Worm (Caenorhabditis elegans) whole organism, L2 larva: Measurements from ENCODE around the gene gcy-25.

Experiments used
- aly-2 ChIP-seq: fragments of 150-350 bp; optimal IDR thresholded peaks from 2 replicates; lab custom pipeline; 2014; ENCODE audit warnings: missing biosample characterization, missing genetic modification characterization
- ama-1 ChIP-seq: fragments of 150-350 bp; optimal IDR thresholded peaks from 2 replicates; lab custom pipeline; 2018; ENCODE audit warnings: inconsistent platforms
- blmp-1 ChIP-seq: sonication (generic microtip); optimal IDR thresholded peaks from 2 replicates; lab custom pipeline; 2017; ENCODE audit warnings: missing genetic modification characterization, mild to moderate bottlenecking, missing compliant biosample characterization, antibody characterized with exemption, moderate library complexity; ENCODE audit not compliant: insufficient read depth
- ceh-16 ChIP-seq: fragments of 150-350 bp; optimal IDR thresholded peaks from 2 replicates; lab custom pipeline; 2014; ENCODE audit warnings: missing biosample characterization, missing genetic modification characterization
- ceh-82 ChIP-seq: fragments of 150-350 bp; optimal IDR thresholded peaks from 2 replicates; lab custom pipeline; 2014; ENCODE audit warnings: missing biosample characterization, missing genetic modification characterization
- egl-27 ChIP-seq: sonication (generic microtip); optimal IDR thresholded peaks from 3 replicates; lab custom pipeline; 2017; ENCODE audit warnings: missing biosample characterization, missing genetic modification reagents, missing genetic modification characterization
- elt-1 ChIP-seq: fragments of 150-350 bp; optimal IDR thresholded peaks from 2 replicates; lab custom pipeline; 2014; ENCODE audit warnings: missing biosample characterization, missing genetic modification characterization
- elt-3 ChIP-seq: sonication (generic microtip); optimal IDR thresholded peaks from 2 replicates; lab custom pipeline; 2017; ENCODE audit warnings: missing biosample characterization, missing genetic modification characterization
- gmeb-1 ChIP-seq: fragments of 150-350 bp; optimal IDR thresholded peaks from 2 replicates; lab custom pipeline; 2014; ENCODE audit warnings: missing biosample characterization, missing genetic modification characterization
- lin-11 ChIP-seq: fragments of 150-350 bp; sonication (generic microtip); optimal IDR thresholded peaks from 2 replicates; lab custom pipeline; 2014; ENCODE audit warnings: missing biosample characterization, missing genetic modification characterization, inconsistent platforms, mixed read lengths
- lin-13 ChIP-seq: fragments of 150-350 bp; optimal IDR thresholded peaks from 2 replicates; lab custom pipeline; 2014; ENCODE audit warnings: missing biosample characterization, missing genetic modification reagents, missing genetic modification characterization
- lin-39 ChIP-seq: fragments of 150-350 bp; optimal IDR thresholded peaks from 2 replicates; lab custom pipeline; 2014; ENCODE audit warnings: missing biosample characterization, missing genetic modification reagents, missing genetic modification characterization
- lsy-2 ChIP-seq, 2 experiments: fragments of 150-350 bp in 1 of 2; sonication (generic microtip) in 1 of 2; optimal IDR thresholded peaks; 2 replicates each; lab custom pipeline; 2014 to 2017; ENCODE audit warnings: missing biosample characterization in 2 of 2, missing genetic modification characterization in 2 of 2
- mbf-1 ChIP-seq: sonication (generic microtip); optimal IDR thresholded peaks from 2 replicates; lab custom pipeline; 2017; ENCODE audit warnings: missing biosample characterization, missing genetic modification characterization
- mdl-1 ChIP-seq, 2 experiments: fragments of 150-350 bp in 1 of 2; sonication (generic microtip) in 1 of 2; optimal IDR thresholded peaks; 2 replicates each; lab custom pipeline; 2017; ENCODE audit warnings: missing biosample characterization in 2 of 2, missing genetic modification characterization in 2 of 2
- nhr-10 ChIP-seq: sonication (generic microtip); optimal IDR thresholded peaks from 2 replicates; lab custom pipeline; 2017; ENCODE audit warnings: missing biosample characterization, missing genetic modification characterization
- nhr-12 ChIP-seq: fragments of 150-350 bp; optimal IDR thresholded peaks from 2 replicates; lab custom pipeline; 2014; ENCODE audit warnings: missing biosample characterization, missing genetic modification characterization
- nhr-129 ChIP-seq: fragments of 150-350 bp; optimal IDR thresholded peaks from 2 replicates; lab custom pipeline; 2014; ENCODE audit warnings: missing biosample characterization, missing genetic modification characterization
- nhr-21 ChIP-seq: fragments of 150-350 bp; optimal IDR thresholded peaks from 2 replicates; lab custom pipeline; 2014; ENCODE audit warnings: missing biosample characterization, missing genetic modification characterization
- nhr-23 ChIP-seq: fragments of 150-350 bp; optimal IDR thresholded peaks from 2 replicates; lab custom pipeline; 2014; ENCODE audit warnings: missing biosample characterization, missing genetic modification reagents, missing genetic modification characterization
- nhr-237 ChIP-seq: fragments of 150-350 bp; optimal IDR thresholded peaks from 2 replicates; lab custom pipeline; 2014; ENCODE audit warnings: missing biosample characterization, missing genetic modification characterization
- nhr-25 ChIP-seq: fragments of 150-350 bp; sonication (generic microtip); optimal IDR thresholded peaks from 3 replicates; lab custom pipeline; 2014; ENCODE audit warnings: missing biosample characterization, missing genetic modification characterization
- nhr-6 ChIP-seq: fragments of 150-350 bp; optimal IDR thresholded peaks from 2 replicates; lab custom pipeline; 2014; ENCODE audit warnings: missing biosample characterization, missing genetic modification characterization
- peb-1 ChIP-seq: fragments of 150-350 bp; optimal IDR thresholded peaks from 2 replicates; lab custom pipeline; 2014; ENCODE audit warnings: missing biosample characterization, missing genetic modification characterization
- skn-1 ChIP-seq: sonication (generic microtip); optimal IDR thresholded peaks from 2 replicates; lab custom pipeline; 2017; ENCODE audit warnings: missing biosample characterization, missing genetic modification characterization
- sma-9 ChIP-seq, 2 experiments: fragments of 150-350 bp in 1 of 2; sonication (generic microtip) in 1 of 2; optimal IDR thresholded peaks; 2 replicates each; lab custom pipeline; 2014 to 2016; ENCODE audit warnings: missing genetic modification characterization in 2 of 2, mild to moderate bottlenecking in 1 of 2, missing biosample characterization in 1 of 2, missing compliant biosample characterization in 1 of 2, missing genetic modification reagents in 1 of 2, moderate library complexity in 1 of 2
- snpc-4 ChIP-seq: fragments of 150-350 bp; optimal IDR thresholded peaks from 2 replicates; lab custom pipeline; 2014; ENCODE audit warnings: missing biosample characterization, missing genetic modification characterization
- unc-55 ChIP-seq: fragments of 150-350 bp; sonication (generic microtip); optimal IDR thresholded peaks from 3 replicates; lab custom pipeline; 2014; ENCODE audit warnings: missing biosample characterization, missing genetic modification reagents, missing genetic modification characterization
- unc-62 ChIP-seq: fragments of 150-350 bp; optimal IDR thresholded peaks from 2 replicates; lab custom pipeline; 2014; ENCODE audit warnings: missing biosample characterization, missing genetic modification reagents, missing genetic modification characterization
- zag-1 ChIP-seq: fragments of 150-350 bp; optimal IDR thresholded peaks from 2 replicates; lab custom pipeline; 2014; ENCODE audit warnings: missing biosample characterization, missing genetic modification characterization
- ztf-1 ChIP-seq: fragments of 200-800 bp; sonication (Bioruptor generic); conservative IDR thresholded peaks from 2 replicates; pipeline ENCODE4 v1.3.6; 2022; ENCODE audit warnings: missing genetic modification characterization, missing compliant biosample characterization
- ztf-4 ChIP-seq: fragments of 150-350 bp; optimal IDR thresholded peaks from 2 replicates; lab custom pipeline; 2014; ENCODE audit warnings: missing biosample characterization, missing genetic modification characterization

The gcy-25 gene

DNA sequence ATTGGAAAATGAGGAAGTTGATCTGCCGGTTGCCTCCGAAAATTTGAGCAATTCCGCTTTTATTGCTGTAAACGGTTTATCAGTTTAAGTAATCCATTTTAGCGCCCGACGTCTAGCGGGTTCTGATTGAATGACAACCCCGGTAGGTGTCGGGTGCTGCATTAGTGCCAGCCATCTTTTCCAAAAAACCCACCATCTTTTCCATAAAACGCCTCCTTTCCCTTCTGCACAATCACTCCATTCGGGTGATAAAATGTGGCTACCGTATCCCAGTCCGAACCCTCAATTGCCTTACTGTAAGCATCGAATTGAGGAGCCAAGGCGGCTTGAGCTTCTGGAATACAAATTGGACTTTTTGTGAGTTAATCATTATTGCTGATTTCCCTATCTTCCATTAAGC is 27.4 kb downstream of the gcy-25 start:
- TF ChIP-seq lin-11: no peak
- no peak for TF ChIP-seq skn-1 (tag; lab: Kevin White, UChicago)
- no peak for TF ChIP-seq zag-1
- no peak for TF ChIP-seq lin-39
- TF ChIP-seq nhr-237 (tag; lab: Kevin White, UChicago): no peak
- TF ChIP-seq mdl-1 (tag; optimal IDR thresholded peaks at IDR 0.05; lab: Kevin White, UChicago): no peak

DNA sequence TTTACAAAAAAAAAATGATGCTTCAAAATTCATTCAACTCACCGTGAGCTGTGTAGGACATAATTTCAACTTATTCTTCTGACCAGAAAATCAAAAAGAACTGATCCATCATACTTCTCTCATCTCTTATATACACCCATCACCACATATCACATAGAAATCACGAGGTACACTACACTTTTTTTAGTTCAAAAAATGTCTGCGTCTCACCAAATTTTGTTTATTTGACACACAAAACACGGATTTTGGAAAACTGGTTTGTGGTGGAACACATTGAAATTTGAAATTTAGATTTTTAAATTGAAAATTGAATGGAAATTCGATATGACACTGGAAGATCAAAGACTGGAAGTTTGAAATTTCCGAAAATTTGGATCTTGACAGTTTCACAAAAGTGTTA is 28.4 kb downstream of the gcy-25 start, which contains the start of gene Y105C5B.5:
TSS of gene Y105C5B.5 (minus strand) at position 103 of the 400 bp plus-strand sequence.
- TF ChIP-seq gmeb-1 (tag; lab: Kevin White, UChicago) (peak; percentile 34), snpc-4 (tag; lab: Kevin White, UChicago) (no peak)

ce11 chrIV:15906059-15906632 is 33.4 kb downstream of the gcy-25 start, which contains the start of gene srv-15:
Gene srv-15, plus strand, starts transcription at chrIV:15906582.
- TF ChIP-seq lin-39 (no peak), nhr-10 (tag; lab: Kevin White, UChicago) (no peak), nhr-21 (peak; percentile 27), blmp-1 (no peak), lsy-2 (tag; optimal IDR thresholded peaks at IDR 0.05; lab: Kevin White, UChicago) (peak in 1 of 2 experiments; percentile 2), nhr-12 (tag; lab: Kevin White, UChicago) (no peak), sma-9 (GFP tag; optimal IDR thresholded peaks at IDR 0.05; lab: Kevin White, UChicago) (no peak), sma-9 (tag; optimal IDR thresholded peaks at IDR 0.05; lab: Kevin White, UChicago) (no peak)

DNA sequence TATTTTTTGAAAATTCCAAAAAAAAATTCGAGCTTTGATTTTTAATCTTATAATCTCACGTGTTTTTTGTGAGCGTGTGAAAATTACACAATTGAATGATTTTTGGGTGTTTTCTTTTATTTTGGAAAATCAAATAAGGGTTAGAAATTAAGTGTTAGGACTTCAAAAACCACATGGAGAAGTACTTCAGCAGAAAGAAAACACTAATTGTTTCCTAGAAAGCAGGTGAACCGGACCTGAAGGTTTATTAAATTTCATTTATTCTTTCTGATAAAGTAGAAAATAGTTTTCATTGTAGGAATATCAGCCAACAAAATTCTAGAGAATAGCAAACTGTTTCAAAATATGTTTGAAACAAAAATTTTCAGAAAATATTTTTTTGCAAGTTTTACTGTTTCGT is 35.5 kb downstream of the gcy-25 start:
- TF ChIP-seq ztf-4 (tag; lab: Kevin White, UChicago) (no peak), nhr-21 (no peak), nhr-129 (no peak), ceh-16 (tag; lab: Kevin White, UChicago) (no peak), aly-2 (tag; lab: Kevin White, UChicago) (no peak), nhr-23 (tag; lab: Kevin White, UChicago) (no peak), elt-1 (no peak), ama-1 (no peak), egl-27 (tag; lab: Kevin White, UChicago) (no peak)
- TF ChIP-seq, all 48 proteins: peak for 0

DNA sequence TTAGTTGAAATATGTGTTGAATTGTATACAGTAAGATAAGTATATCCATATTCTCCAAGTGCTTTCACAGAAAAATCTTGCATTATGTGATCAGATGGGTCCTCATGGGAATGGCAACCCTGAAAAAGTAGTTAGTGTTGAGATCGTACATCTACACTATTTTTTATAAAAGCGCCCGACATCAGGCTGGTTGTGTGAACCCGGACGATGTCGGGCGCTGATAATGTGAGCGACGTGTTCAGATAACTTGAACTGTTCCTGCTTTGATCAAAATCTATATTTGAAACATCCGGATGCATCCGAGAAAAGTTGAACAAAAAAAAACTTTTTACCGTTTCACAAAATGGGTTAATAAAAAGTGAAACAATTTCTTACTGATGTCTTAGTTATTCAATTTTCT is 42.3 kb downstream of the gcy-25 start:
- no peak for TF ChIP-seq nhr-21
- TF ChIP-seq lin-13: no peak
- TF ChIP-seq snpc-4 (tag; lab: Kevin White, UChicago): no peak
- no peak for TF ChIP-seq aly-2 (tag; lab: Kevin White, UChicago)
- TF ChIP-seq ceh-82: no peak
- no peak for TF ChIP-seq egl-27 (tag; lab: Kevin White, UChicago)
- no peak for TF ChIP-seq zag-1
- TF ChIP-seq ztf-1 (GFP tag; lab: Robert Waterston, UW): no peak
- TF ChIP-seq nhr-23 (tag; lab: Kevin White, UChicago): no peak
- no peak for TF ChIP-seq ztf-4 (tag; lab: Kevin White, UChicago)
- TF ChIP-seq elt-1: no peak
- TF ChIP-seq nhr-237 (tag; lab: Kevin White, UChicago): no peak
- no peak for TF ChIP-seq peb-1 (tag; lab: Kevin White, UChicago)
- TF ChIP-seq mbf-1 (tag; lab: Kevin White, UChicago): no peak
- no peak for TF ChIP-seq nhr-25 (tag; lab: Kevin White, UChicago)

DNA sequence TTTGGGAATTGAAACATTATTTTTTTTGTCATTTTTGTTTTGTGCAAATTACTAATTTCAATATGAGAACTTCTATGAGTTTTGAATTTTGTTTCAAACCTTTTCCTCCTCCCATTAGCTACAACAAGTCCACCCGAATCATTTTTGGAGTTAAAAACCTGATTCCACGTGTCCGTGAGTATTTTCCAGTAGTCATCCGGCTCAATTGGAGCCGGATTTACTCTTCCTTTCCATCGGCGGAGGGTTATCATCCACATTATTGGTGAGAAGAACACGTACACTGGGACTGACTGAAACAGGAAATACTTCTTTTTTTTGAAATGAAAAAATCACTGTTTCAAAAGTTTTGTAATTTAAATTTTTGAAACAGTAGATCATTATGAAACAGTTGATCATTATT is 50.3 kb downstream of the gcy-25 start:
- TF ChIP-seq nhr-6 (no peak), nhr-129 (no peak), ztf-4 (tag; lab: Kevin White, UChicago) (no peak), lsy-2 (tag; optimal IDR thresholded peaks at IDR 0.05; lab: Kevin White, UChicago) (no peak), zag-1 (no peak), unc-55 (GFP tag; lab: Kevin White, UChicago) (no peak)

- TF ChIP-seq skn-1 (tag; lab: Kevin White, UChicago): no peak
- TF ChIP-seq elt-3 (tag; lab: Kevin White, UChicago): no peak
- no peak for TF ChIP-seq elt-1
- TF ChIP-seq nhr-6: no peak
- TF ChIP-seq sma-9 (GFP tag; optimal IDR thresholded peaks at IDR 0.05; lab: Kevin White, UChicago): no peak
- TF ChIP-seq sma-9 (tag; optimal IDR thresholded peaks at IDR 0.05; lab: Kevin White, UChicago): no peak
- no peak for TF ChIP-seq blmp-1
- no peak for TF ChIP-seq unc-62 (GFP tag; lab: Kevin White, UChicago)
- no peak for TF ChIP-seq snpc-4 (tag; lab: Kevin White, UChicago)
These were observed 54.0 kb downstream of the gcy-25 start, which contains the start of gene Y105C5B.8 for ce11 chrIV:15926746-15927145. Gene Y105C5B.8, minus strand, starts transcription at chrIV:15926846.
